Fruit fly (Drosophila melanogaster) whole organism, embryonic: ENCODE data around the gene VhaPPA1-2.

Experiments used
- ATbp ChIP-seq: fragments of 200-800 bp; sonication (Bioruptor generic); optimal IDR thresholded peaks from 2 replicates; lab custom pipeline; 2017; ENCODE audit warnings: missing biosample characterization, mild to moderate bottlenecking, missing genetic modification characterization, missing genetic modification reagents
- CG1024 ChIP-seq: fragments of 200-800 bp; sonication (Bioruptor generic); IDR thresholded peaks from 2 replicates; pipeline ENCODE4 v1.3.6; 2022; ENCODE audit warnings: missing biosample characterization, missing genetic modification characterization
- CG10321 ChIP-seq: fragments of 200-800 bp; sonication (Bioruptor generic); IDR thresholded peaks from 2 replicates; pipeline ENCODE4 v1.3.6; 2022; ENCODE audit warnings: missing biosample characterization, missing genetic modification characterization
- CG11093 ChIP-seq: fragments of 200-800 bp; sonication (Bioruptor generic); IDR thresholded peaks from 3 replicates; pipeline ENCODE4 v1.3.6; 2022; ENCODE audit warnings: missing biosample characterization, missing genetic modification characterization
- CG12769 ChIP-seq: fragments of 200-800 bp; sonication (Bioruptor generic); optimal IDR thresholded peaks from 2 replicates; lab custom pipeline; 2019; ENCODE audit warnings: missing biosample characterization, mild to moderate bottlenecking, missing genetic modification characterization, moderate library complexity
- CG12942 ChIP-seq: fragments of 200-800 bp; sonication (Bioruptor generic); optimal IDR thresholded peaks from 3 replicates; lab custom pipeline; 2016; ENCODE audit warnings: missing biosample characterization, missing genetic modification characterization
- CG15696 ChIP-seq: fragments of 200-800 bp; sonication (Bioruptor generic); optimal IDR thresholded peaks from 2 replicates; lab custom pipeline; 2019; ENCODE audit warnings: missing biosample characterization, mild to moderate bottlenecking, missing genetic modification characterization, moderate library complexity
- CG17186 ChIP-seq: fragments of 200-800 bp; sonication (Bioruptor generic); optimal IDR thresholded peaks from 3 replicates; lab custom pipeline; 2017; ENCODE audit warnings: missing biosample characterization, missing genetic modification reagents, missing genetic modification characterization
- CG18262 ChIP-seq: fragments of 200-800 bp; optimal IDR thresholded peaks from 3 replicates; lab custom pipeline; 2019; ENCODE audit warnings: missing biosample characterization, mild to moderate bottlenecking, missing genetic modification characterization, moderate library complexity
- CG2712 ChIP-seq: fragments of 200-800 bp; optimal IDR thresholded peaks from 3 replicates; lab custom pipeline; 2019; ENCODE audit warnings: missing biosample characterization, mild to moderate bottlenecking, missing genetic modification characterization, moderate library complexity
- CG32772 ChIP-seq: fragments of 200-800 bp; sonication (Bioruptor generic); IDR thresholded peaks from 2 replicates; pipeline ENCODE4 v1.3.6; 2022; ENCODE audit warnings: missing biosample characterization, missing genetic modification characterization
- CG3847 ChIP-seq: fragments of 200-800 bp; sonication (Bioruptor generic); IDR thresholded peaks from 2 replicates; pipeline ENCODE4 v1.3.6; 2022; ENCODE audit warnings: missing biosample characterization, missing genetic modification characterization
- CG3995 ChIP-seq: fragments of 200-800 bp; sonication (Bioruptor generic); optimal IDR thresholded peaks from 3 replicates; lab custom pipeline; 2016; ENCODE audit warnings: missing biosample characterization, missing genetic modification characterization
- CG43689 ChIP-seq: fragments of 200-800 bp; sonication (Bioruptor generic); IDR thresholded peaks from 2 replicates; pipeline ENCODE4 v1.3.6; 2022; ENCODE audit warnings: missing biosample characterization, missing genetic modification characterization
- CG5953 ChIP-seq: fragments of 200-800 bp; sonication (Bioruptor generic); IDR thresholded peaks from 2 replicates; pipeline ENCODE4 v1.3.6; 2022; ENCODE audit warnings: missing biosample characterization, missing genetic modification characterization
- CG6854 ChIP-seq: fragments of 200-800 bp; sonication (Bioruptor generic); optimal IDR thresholded peaks from 3 replicates; lab custom pipeline; 2017; ENCODE audit warnings: missing biosample characterization, mild to moderate bottlenecking, missing genetic modification characterization
- CG8765 ChIP-seq: fragments of 200-800 bp; sonication (Bioruptor generic); IDR thresholded peaks from 2 replicates; pipeline ENCODE4 v1.3.6; 2022; ENCODE audit warnings: missing biosample characterization, missing genetic modification characterization
- Dip3 ChIP-seq: fragments of 200-800 bp; sonication (Bioruptor generic); optimal IDR thresholded peaks from 3 replicates; lab custom pipeline; 2016; ENCODE audit warnings: missing biosample characterization, missing genetic modification characterization
- Fer3 ChIP-seq: fragments of 200-800 bp; sonication (Bioruptor generic); optimal IDR thresholded peaks from 2 replicates; lab custom pipeline; 2018; ENCODE audit warnings: missing biosample characterization, mild to moderate bottlenecking, missing genetic modification characterization, moderate library complexity
- Gsc ChIP-seq: fragments of 200-800 bp; sonication (Bioruptor generic); IDR thresholded peaks from 2 replicates; pipeline ENCODE4 v1.3.6; 2022; ENCODE audit warnings: missing biosample characterization, missing genetic modification characterization
- HLH54F ChIP-seq: fragments of 200-800 bp; sonication (Bioruptor generic); optimal IDR thresholded peaks from 3 replicates; lab custom pipeline; 2016; ENCODE audit warnings: missing biosample characterization, missing genetic modification characterization
- Hey ChIP-seq: fragments of 200-800 bp; sonication (Bioruptor generic); optimal IDR thresholded peaks from 3 replicates; lab custom pipeline; 2018; ENCODE audit warnings: missing biosample characterization, mild to moderate bottlenecking, missing genetic modification characterization
- Hr3 ChIP-seq: fragments of 200-800 bp; sonication (Bioruptor generic); optimal IDR thresholded peaks from 3 replicates; lab custom pipeline; 2016; ENCODE audit warnings: missing biosample characterization, missing genetic modification characterization
- Jarid2 ChIP-seq: fragments of 200-800 bp; sonication (Bioruptor generic); optimal IDR thresholded peaks from 3 replicates; lab custom pipeline; 2017; ENCODE audit warnings: mild to moderate bottlenecking, missing biosample characterization, missing genetic modification reagents, missing genetic modification characterization
- Mad ChIP-seq: fragments of 200-800 bp; sonication (Bioruptor generic); optimal IDR thresholded peaks from 2 replicates; lab custom pipeline; 2016; ENCODE audit warnings: missing biosample characterization, missing genetic modification characterization
- NC2α ChIP-seq: fragments of 200-800 bp; sonication (Bioruptor generic); optimal IDR thresholded peaks from 2 replicates; lab custom pipeline; 2016; ENCODE audit warnings: missing biosample characterization, missing genetic modification characterization
- NK7.1 ChIP-seq: fragments of 200-800 bp; sonication (Bioruptor generic); optimal IDR thresholded peaks from 3 replicates; lab custom pipeline; 2016; ENCODE audit warnings: missing biosample characterization, missing genetic modification characterization
- Rfx ChIP-seq: fragments of 200-800 bp; sonication (Bioruptor generic); IDR thresholded peaks from 2 replicates; pipeline ENCODE4 v1.3.6; 2022; ENCODE audit warnings: missing biosample characterization, missing genetic modification characterization
- Sox100B ChIP-seq: fragments of 200-800 bp; sonication (Bioruptor generic); optimal IDR thresholded peaks from 3 replicates; lab custom pipeline; 2018; ENCODE audit warnings: missing biosample characterization, mild to moderate bottlenecking, missing genetic modification characterization
- Stat92E ChIP-seq, 3 experiments: fragments of >200 bp in 2 of 3; fragments of 200-800 bp in 1 of 3; sonication (Bioruptor generic) in 1 of 3; optimal IDR thresholded peaks; 2 replicates each; lab custom pipeline; 2017 to 2019; ENCODE audit warnings: missing biosample characterization in 3 of 3, missing genetic modification characterization in 3 of 3, mild to moderate bottlenecking in 1 of 3, moderate library complexity in 1 of 3
- aop ChIP-seq: fragments of 200-800 bp; sonication (Bioruptor generic); IDR thresholded peaks from 2 replicates; pipeline ENCODE4 v1.3.6; 2022; ENCODE audit warnings: missing biosample characterization, missing genetic modification characterization
- ase ChIP-seq: fragments of 200-800 bp; sonication (Bioruptor generic); IDR thresholded peaks from 3 replicates; pipeline ENCODE4 v1.3.6; 2022; ENCODE audit warnings: missing biosample characterization, missing genetic modification characterization
- chm ChIP-seq: fragments of 200-800 bp; sonication (Bioruptor generic); IDR thresholded peaks from 2 replicates; pipeline ENCODE4 v1.3.6; 2022; ENCODE audit warnings: missing biosample characterization, missing genetic modification characterization
- da ChIP-seq: fragments of 200-800 bp; sonication (Bioruptor generic); optimal IDR thresholded peaks from 2 replicates; lab custom pipeline; 2016; ENCODE audit warnings: missing biosample characterization, missing genetic modification characterization
- en ChIP-seq: fragments of 200-800 bp; sonication (Bioruptor generic); optimal IDR thresholded peaks from 2 replicates; lab custom pipeline; 2016; ENCODE audit warnings: missing biosample characterization, missing genetic modification characterization
- fd64A ChIP-seq: fragments of 200-800 bp; sonication (Bioruptor generic); optimal IDR thresholded peaks from 3 replicates; lab custom pipeline; 2018; ENCODE audit warnings: missing biosample characterization, mild to moderate bottlenecking, missing genetic modification characterization
- grau ChIP-seq: fragments of 200-800 bp; optimal IDR thresholded peaks from 3 replicates; lab custom pipeline; 2019; ENCODE audit warnings: missing biosample characterization, mild to moderate bottlenecking, missing genetic modification characterization, moderate library complexity
- grn ChIP-seq: fragments of 200-800 bp; sonication (Bioruptor generic); optimal IDR thresholded peaks from 3 replicates; lab custom pipeline; 2017; ENCODE audit warnings: missing biosample characterization, missing genetic modification characterization
- her ChIP-seq: fragments of 200-800 bp; sonication (Bioruptor generic); optimal IDR thresholded peaks from 2 replicates; lab custom pipeline; 2016; ENCODE audit warnings: missing biosample characterization, missing genetic modification characterization
- jing ChIP-seq: fragments of 200-800 bp; sonication (Bioruptor generic); optimal IDR thresholded peaks from 2 replicates; lab custom pipeline; 2018; ENCODE audit warnings: missing biosample characterization, mild to moderate bottlenecking, missing genetic modification characterization
- kni ChIP-seq: fragments of 200-800 bp; sonication (Bioruptor generic); optimal IDR thresholded peaks from 3 replicates; lab custom pipeline; 2017; ENCODE audit warnings: mild to moderate bottlenecking, missing biosample characterization, missing genetic modification reagents, missing genetic modification characterization
- lola ChIP-seq, 3 experiments: fragments of >200 bp in 2 of 3; fragments of 200-800 bp in 1 of 3; sonication (Bioruptor generic) in 1 of 3; optimal IDR thresholded peaks; 2 replicates each; lab custom pipeline; 2017 to 2019; ENCODE audit warnings: missing biosample characterization in 3 of 3, missing genetic modification characterization in 3 of 3, mild to moderate bottlenecking in 1 of 3, moderate library complexity in 1 of 3
- oc ChIP-seq: fragments of 200-800 bp; sonication (Bioruptor generic); optimal IDR thresholded peaks from 2 replicates; lab custom pipeline; 2018; ENCODE audit warnings: missing biosample characterization, mild to moderate bottlenecking, missing genetic modification characterization, moderate library complexity
- otp ChIP-seq: fragments of 200-800 bp; sonication (Bioruptor generic); IDR thresholded peaks from 3 replicates; pipeline ENCODE4, ENCODE4 v1.3.6; 2022; ENCODE audit warnings: missing biosample characterization, missing genetic modification characterization
- peb ChIP-seq: fragments of 200-800 bp; sonication (Bioruptor generic); IDR thresholded peaks from 2 replicates; pipeline ENCODE4 v1.3.6; 2022; ENCODE audit warnings: missing biosample characterization, missing genetic modification characterization
- pum ChIP-seq: fragments of 200-800 bp; sonication (Bioruptor generic); optimal IDR thresholded peaks from 2 replicates; lab custom pipeline; 2016; ENCODE audit warnings: missing biosample characterization, missing genetic modification characterization
- repo ChIP-seq: fragments of 200-800 bp; sonication (Bioruptor generic); optimal IDR thresholded peaks from 2 replicates; lab custom pipeline; 2016; ENCODE audit warnings: missing biosample characterization, missing genetic modification characterization
- sens ChIP-seq: fragments of 200-800 bp; sonication (Bioruptor generic); peaks from one replicate; lab custom pipeline; 2016; ENCODE audit warnings: missing biosample characterization, missing genetic modification characterization
- sr ChIP-seq: fragments of 200-800 bp; sonication (Bioruptor generic); IDR thresholded peaks from 3 replicates; pipeline ENCODE4 v1.3.6; 2022; ENCODE audit warnings: missing biosample characterization, missing genetic modification characterization
- yki ChIP-seq: fragments of >200 bp; optimal IDR thresholded peaks from 3 replicates; lab custom pipeline; 2018
- z ChIP-seq: fragments of 200-800 bp; sonication (Bioruptor generic); IDR thresholded peaks from 3 replicates; pipeline ENCODE4 v1.3.6; 2022; ENCODE audit warnings: missing biosample characterization, missing genetic modification characterization
- zfh1 ChIP-seq: fragments of 200-800 bp; sonication (Bioruptor generic); IDR thresholded peaks from 3 replicates; pipeline ENCODE4 v1.3.6; 2022; ENCODE audit warnings: missing biosample characterization, missing genetic modification characterization

The VhaPPA1-2 gene

dm6 chr3R:14886011-14886534 is 14.0 kb downstream of the VhaPPA1-2 start, which contains the start of the genes Rrp6, CG33331 and CG33332 (continued):
- TF ChIP-seq Dip3, result peak; percentile 67
- no peak for TF ChIP-seq oc (tag; lab: Kevin White, UChicago)
- peak; percentile 45 for TF ChIP-seq Mad (GFP tag; lab: Kevin White, UChicago)
- peak; percentile 80 for TF ChIP-seq grau
- no peak for TF ChIP-seq Stat92E (GFP tag; optimal IDR thresholded peaks at IDR 0.05; lab: Kevin White, UChicago)
- no peak for TF ChIP-seq en (GFP tag; lab: Kevin White, UChicago)
- no peak for TF ChIP-seq otp (GFP tag; lab: Robert Waterston, UW)
- no peak for TF ChIP-seq CG10321 (GFP tag; lab: Robert Waterston, UW)
- TF ChIP-seq CG5953 (GFP tag; lab: Robert Waterston, UW), result no peak
- no peak for TF ChIP-seq Jarid2 (GFP tag; lab: Kevin White, UChicago)
- TF ChIP-seq HLH54F, result peak; percentile 74
- no peak for TF ChIP-seq CG43689 (GFP tag; lab: Robert Waterston, UW)
- TF ChIP-seq repo (GFP tag; lab: Kevin White, UChicago), result peak; percentile 22
- peak; percentile 78 for TF ChIP-seq CG2712
- peak; percentile 69 for TF ChIP-seq Fer3
- TF ChIP-seq grn, result no peak
- no peak for TF ChIP-seq ase (GFP tag; lab: Robert Waterston, UW)
- TF ChIP-seq Hey (tag; lab: Kevin White, UChicago), result no peak
- TF ChIP-seq CG32772 (GFP tag; lab: Robert Waterston, UW), result peak; percentile 47
- TF ChIP-seq CG3847 (GFP tag; lab: Robert Waterston, UW), result peak; percentile 80
- peak; percentile 64 for TF ChIP-seq sens (GFP tag; lab: Kevin White, UChicago)
- TF ChIP-seq sr (GFP tag; lab: Robert Waterston, UW), result no peak
- no peak for TF ChIP-seq kni (GFP tag; lab: Kevin White, UChicago)
- no peak for TF ChIP-seq z (GFP tag; lab: Robert Waterston, UW)
- no peak for TF ChIP-seq ATbp
- TF ChIP-seq CG3995 (GFP tag; lab: Kevin White, UChicago), result peak; percentile 65
- no peak for TF ChIP-seq yki (lab: Kevin White, UChicago)
- TF ChIP-seq fd64A, result no peak
- TF ChIP-seq CG12769 (tag; lab: Kevin White, UChicago), result no peak
- TF ChIP-seq lola (GFP tag; optimal IDR thresholded peaks at IDR 0.05; lab: Kevin White, UChicago), result peak in 1 of 3 experiments; percentile 69
- TF ChIP-seq NC2α (GFP tag; lab: Kevin White, UChicago), result no peak
- TF ChIP-seq NK7.1 (GFP tag; lab: Kevin White, UChicago), result no peak
- peak; percentile 73 for TF ChIP-seq CG18262
- TF ChIP-seq Sox100B (GFP tag; lab: Kevin White, UChicago), result no peak
- TF ChIP-seq zfh1 (GFP tag; lab: Robert Waterston, UW), result peak; percentile 47; the same call in 1 of the 3 replicates
- peak; percentile 80 for TF ChIP-seq Rfx (GFP tag; lab: Robert Waterston, UW)
- no peak for TF ChIP-seq CG1024 (GFP tag; lab: Robert Waterston, UW)
- no peak for TF ChIP-seq Gsc
- TF ChIP-seq CG12942 (GFP tag; lab: Kevin White, UChicago), result peak; percentile 63
- TF ChIP-seq peb (GFP tag; lab: Robert Waterston, UW), result no peak
- TF ChIP-seq CG8765 (GFP tag; lab: Robert Waterston, UW), result no peak
- no peak for TF ChIP-seq jing (GFP tag; lab: Kevin White, UChicago)
- TF ChIP-seq da (GFP tag; lab: Kevin White, UChicago), result no peak
- peak; percentile 54 for TF ChIP-seq CG17186 (GFP tag; lab: Kevin White, UChicago)
- TF ChIP-seq CG6854 (GFP tag; lab: Kevin White, UChicago), result no peak
- TF ChIP-seq CG11093 (GFP tag; lab: Robert Waterston, UW), result no peak
- peak; percentile 80 for TF ChIP-seq Hr3 (GFP tag; lab: Kevin White, UChicago)
- TF ChIP-seq aop (GFP tag; lab: Robert Waterston, UW), result no peak
- TF ChIP-seq her (GFP tag; lab: Kevin White, UChicago), result peak; percentile 33
- peak; percentile 63 for TF ChIP-seq CG15696 (tag; lab: Kevin White, UChicago)
- peak; percentile 46 for TF ChIP-seq pum (GFP tag; lab: Kevin White, UChicago)
- peak; percentile 32; the same call in 1 of the 2 replicates for TF ChIP-seq chm
